Worm (Caenorhabditis elegans): ENCODE results near the gene metl-6.

metl-6 gene

ce11 chrIII:3908205-3908604 is 13.3 kb downstream of the metl-6 start (continued):
- no peak for TF ChIP-seq fkh-4 (tag; optimal IDR thresholded peaks at IDR 0.05; ENCODE audit: borderline replicate concordance)
- no peak for TF ChIP-seq pax-3 (tag; optimal IDR thresholded peaks at IDR 0.05)
- no peak for TF ChIP-seq nhr-77 (tag; optimal IDR thresholded peaks at IDR 0.05)
- TF ChIP-seq fkh-8 (tag; optimal IDR thresholded peaks at IDR 0.05), result no peak
- no peak for TF ChIP-seq lin-39 (tag; optimal IDR thresholded peaks at IDR 0.05)
- peak; percentile 23 to 27 for TF ChIP-seq lsy-2 (tag; optimal IDR thresholded peaks at IDR 0.05)
- TF ChIP-seq hlh-4 (tag; optimal IDR thresholded peaks at IDR 0.05), result no peak
- peak in 2 of 3 experiments; percentile 12 to 18 for TF ChIP-seq dpl-1 (GFP tag; optimal IDR thresholded peaks at IDR 0.05)
- no peak for TF ChIP-seq unc-62 (GFP tag; optimal IDR thresholded peaks at IDR 0.05)
- peak; percentile 15 for TF ChIP-seq mep-1 (tag; optimal IDR thresholded peaks at IDR 0.05)
- TF ChIP-seq nhr-12 (tag; optimal IDR thresholded peaks at IDR 0.05), result no peak
- no peak for TF ChIP-seq mef-2 (tag; optimal IDR thresholded peaks at IDR 0.05)
- no peak for TF ChIP-seq lin-13 (GFP tag; optimal IDR thresholded peaks at IDR 0.05)
- no peak for TF ChIP-seq ztf-11 (tag; optimal IDR thresholded peaks at IDR 0.05)
- TF ChIP-seq jun-1 (tag; optimal IDR thresholded peaks at IDR 0.05), result no peak
- TF ChIP-seq C34B4.2 (tag; optimal IDR thresholded peaks at IDR 0.05), result no peak
- TF ChIP-seq alr-1 (tag; optimal IDR thresholded peaks at IDR 0.05; ENCODE audit: borderline replicate concordance), result no peak
- no peak for TF ChIP-seq xbp-1 (tag; optimal IDR thresholded peaks at IDR 0.05)
- TF ChIP-seq unc-86 (tag; optimal IDR thresholded peaks at IDR 0.05), result no peak
- TF ChIP-seq egl-27 (tag; optimal IDR thresholded peaks at IDR 0.05), result no peak
- no peak for TF ChIP-seq unc-30 (tag; optimal IDR thresholded peaks at IDR 0.05)
- TF ChIP-seq zip-4 (GFP tag; optimal IDR thresholded peaks at IDR 0.05), result no peak
- TF ChIP-seq hpl-2 (GFP tag; optimal IDR thresholded peaks at IDR 0.05), result no peak
- peak; percentile 50 for TF ChIP-seq aha-1 (tag; optimal IDR thresholded peaks at IDR 0.05)
- peak; percentile 31 to 45 for TF ChIP-seq lin-35 (GFP tag; optimal IDR thresholded peaks at IDR 0.05)
- no peak for TF ChIP-seq ama-1 (optimal IDR thresholded peaks at IDR 0.05)
- no peak for TF ChIP-seq grh-1 (GFP tag; IDR thresholded peaks at IDR 0.05)
- no peak for TF ChIP-seq pqm-1 (tag; optimal IDR thresholded peaks at IDR 0.05)
- TF ChIP-seq sox-4 (tag; optimal IDR thresholded peaks at IDR 0.05), result no peak
- TF ChIP-seq nhr-47 (tag; optimal IDR thresholded peaks at IDR 0.05), result no peak
- TF ChIP-seq efl-3 (GFP tag; optimal IDR thresholded peaks at IDR 0.05), result no peak
- TF ChIP-seq nhr-85 (tag), result no peak
- TF ChIP-seq ces-1 (GFP tag; optimal IDR thresholded peaks at IDR 0.05), result no peak
- TF ChIP-seq nhr-28 (tag; optimal IDR thresholded peaks at IDR 0.05), result no peak
- no peak for TF ChIP-seq hlh-17 (GFP tag; optimal IDR thresholded peaks at IDR 0.05; ENCODE audit: borderline replicate concordance)
- TF ChIP-seq pag-3 (tag; optimal IDR thresholded peaks at IDR 0.05; ENCODE audit: borderline replicate concordance, insufficient read depth), result no peak
- TF ChIP-seq snu-23 (GFP tag; optimal IDR thresholded peaks at IDR 0.05), result peak; percentile 67
- TF ChIP-seq nhr-19 (GFP tag; conservative IDR thresholded peaks at IDR 0.05), result peak; percentile 34
- TF ChIP-seq nhr-90 (tag; optimal IDR thresholded peaks at IDR 0.05; ENCODE audit: poor library complexity), result no peak
- TF ChIP-seq ztf-4 (tag; optimal IDR thresholded peaks at IDR 0.05), result no peak
- TF ChIP-seq ceh-63 (GFP tag; optimal IDR thresholded peaks at IDR 0.05), result no peak
- no peak for TF ChIP-seq lir-3 (tag; optimal IDR thresholded peaks at IDR 0.05; ENCODE audit: poor library complexity)
- TF ChIP-seq ceh-82 (tag; optimal IDR thresholded peaks at IDR 0.05), result peak in 1 of 3 experiments; percentile 29
- no peak for TF ChIP-seq C04F5.9 (tag; optimal IDR thresholded peaks at IDR 0.05)
- TF ChIP-seq zag-1 (tag; optimal IDR thresholded peaks at IDR 0.05), result no peak
- no peak for TF ChIP-seq fos-1 (tag; optimal IDR thresholded peaks at IDR 0.05)
- TF ChIP-seq tlp-1 (tag; optimal IDR thresholded peaks at IDR 0.05), result no peak
- peak; percentile 37 for TF ChIP-seq nhr-71 (tag; optimal IDR thresholded peaks at IDR 0.05)
- no peak for TF ChIP-seq skn-1 (tag; optimal IDR thresholded peaks at IDR 0.05)
- no peak for TF ChIP-seq lin-15B (tag; optimal IDR thresholded peaks at IDR 0.05)

All from whole organism, L1 larva.